Worm (Caenorhabditis elegans) whole organism, midembryonic: Measurements from ENCODE around the gene VZK822L.2.

Experiments used
- ztf-23 ChIP-seq: fragments of 200-800 bp; sonication (Bioruptor generic); IDR thresholded peaks from 2 replicates; pipeline ENCODE4 v1.3.6; 2022; ENCODE audit warnings: missing genetic modification reagents, missing genetic modification characterization, missing compliant biosample characterization
- ztf-29 ChIP-seq: fragments of 200-800 bp; sonication (Bioruptor generic); IDR thresholded peaks from 2 replicates; pipeline ENCODE4 v1.3.6; 2022; ENCODE audit warnings: missing genetic modification reagents, missing genetic modification characterization, missing compliant biosample characterization

DNA sequence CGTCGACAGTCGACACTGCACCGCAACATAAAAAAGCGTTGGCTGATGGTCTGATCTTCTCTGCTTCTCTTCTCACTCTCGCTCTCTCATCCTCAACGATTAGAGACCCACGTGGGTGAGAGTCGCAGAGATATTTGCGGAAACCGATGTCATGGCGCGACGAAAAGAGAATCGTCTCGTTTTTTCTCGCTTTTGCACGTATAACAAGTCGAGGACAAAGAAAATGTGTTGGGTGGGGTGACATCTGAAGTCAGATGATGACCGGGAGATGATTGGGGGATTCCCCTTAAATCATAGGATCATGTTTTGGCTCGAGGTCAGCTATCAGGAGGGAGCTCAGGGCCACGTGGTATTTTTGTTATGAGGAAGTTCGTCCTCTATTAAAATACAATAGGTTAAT, 44.6 kb downstream of the VZK822L.2 start:
- TF ChIP-seq ztf-29 (no peak), ztf-23 (no peak)
